Worm (Caenorhabditis elegans): ENCODE measurements around the gene mmab-1.

Gene mmab-1

DNA sequence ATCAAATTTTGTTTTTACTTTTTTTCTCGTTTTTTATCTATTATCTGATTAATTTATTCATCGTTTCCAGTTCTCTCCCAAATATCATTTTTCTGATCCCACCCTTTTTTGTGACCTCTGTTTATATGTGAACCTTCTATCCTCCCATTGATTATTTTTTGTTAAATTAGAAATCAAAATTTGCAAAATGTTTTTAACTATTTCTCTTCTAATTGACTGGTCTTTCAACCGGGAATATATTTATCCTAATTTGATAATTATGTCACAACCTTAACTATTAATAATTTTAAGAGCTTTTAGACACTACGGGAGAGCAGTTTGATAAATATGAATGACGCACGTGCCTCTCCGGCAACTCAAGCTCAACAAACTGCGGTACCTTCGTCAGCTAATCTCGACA lies 22.3 kb upstream of the mmab-1 start, which contains the start of gene ntl-9:
Gene ntl-9 (plus strand): TSS at position 301 of the 400 bp plus-strand sequence.
- TF ChIP-seq snpc-4 (tag; optimal IDR thresholded peaks at IDR 0.05) = no peak

DNA sequence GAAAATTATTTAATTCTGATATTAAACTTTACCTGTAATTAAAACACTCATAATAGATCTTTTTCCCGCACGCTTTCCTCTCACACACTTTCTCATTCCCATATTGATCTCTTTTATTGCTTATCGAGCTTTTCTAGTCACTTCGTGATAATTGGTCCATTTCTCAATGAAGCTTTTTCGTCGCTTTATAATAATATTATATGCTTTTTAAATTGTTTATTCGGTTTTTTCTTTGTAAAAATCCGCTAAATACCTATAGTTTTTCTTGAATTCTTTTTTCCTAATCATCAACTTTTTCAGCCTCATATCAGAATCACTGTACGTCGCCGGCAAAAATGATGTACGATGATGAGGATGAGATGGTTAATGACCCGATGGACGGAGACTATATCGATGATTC lies 17.4 kb upstream of the mmab-1 start, which contains the start of gene rpb-2:
Gene rpb-2 (plus strand): TSS at position 301 of the 400 bp plus-strand sequence.
- TF ChIP-seq elt-3 (tag; optimal IDR thresholded peaks at IDR 0.05) = no peak
- no peak for TF ChIP-seq egl-27 (tag; optimal IDR thresholded peaks at IDR 0.05)
- TF ChIP-seq elt-2 (tag; optimal IDR thresholded peaks at IDR 0.05) = no peak
- TF ChIP-seq unc-62 (GFP tag; optimal IDR thresholded peaks at IDR 0.05) = no peak
- no peak for TF ChIP-seq ZK546.5 (tag; optimal IDR thresholded peaks at IDR 0.05)
- no peak for TF ChIP-seq ceh-9 (tag; optimal IDR thresholded peaks at IDR 0.05)
- TF ChIP-seq eor-1 (tag; optimal IDR thresholded peaks at IDR 0.05) = no peak
- TF ChIP-seq pqm-1 (tag; optimal IDR thresholded peaks at IDR 0.05) = no peak
- no peak for TF ChIP-seq skn-1 (tag; optimal IDR thresholded peaks at IDR 0.05)

DNA sequence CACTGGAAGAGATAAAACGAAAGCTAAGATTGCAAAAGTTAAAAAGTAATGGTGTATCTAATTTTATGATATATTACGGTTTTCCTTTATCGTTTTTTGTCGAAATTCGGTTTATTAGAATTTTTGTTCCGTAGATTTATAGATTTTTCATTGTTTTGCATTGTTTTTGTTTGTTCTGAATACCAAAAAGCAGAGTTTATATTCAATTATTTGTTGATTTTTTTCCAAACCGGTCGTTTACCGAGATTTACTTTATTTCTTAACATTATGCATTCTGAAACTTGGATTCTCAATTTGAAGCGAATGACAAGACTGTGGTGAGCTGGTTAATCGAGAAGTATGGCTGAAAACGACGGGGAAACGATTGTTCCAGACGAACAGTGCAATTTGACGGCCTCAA lies 15.1 kb upstream of the mmab-1 start, which contains the start of gene fsn-1:
Gene fsn-1 (plus strand): TSS at position 301 of the 400 bp plus-strand sequence.
- TF ChIP-seq elt-3 (tag; optimal IDR thresholded peaks at IDR 0.05) = no peak
- TF ChIP-seq elt-1 (tag; optimal IDR thresholded peaks at IDR 0.05) = no peak
- TF ChIP-seq elt-2 (tag; optimal IDR thresholded peaks at IDR 0.05) = no peak
- TF ChIP-seq nhr-23 (tag; optimal IDR thresholded peaks at IDR 0.05) = no peak
- TF ChIP-seq skn-1 (tag; optimal IDR thresholded peaks at IDR 0.05) = no peak
- no peak for TF ChIP-seq nfya-1 (tag; optimal IDR thresholded peaks at IDR 0.05; ENCODE audit: insufficient read depth)
- no peak for TF ChIP-seq lsy-12 (tag; optimal IDR thresholded peaks at IDR 0.05)
- no peak for TF ChIP-seq ceh-16 (tag; optimal IDR thresholded peaks at IDR 0.05)
- no peak for TF ChIP-seq nhr-28 (tag; optimal IDR thresholded peaks at IDR 0.05)
- TF ChIP-seq hmg-11 (tag; optimal IDR thresholded peaks at IDR 0.05) = no peak
- TF ChIP-seq R02D3.7 (tag; optimal IDR thresholded peaks at IDR 0.05) = no peak
- no peak for TF ChIP-seq daf-12 (tag; optimal IDR thresholded peaks at IDR 0.05)
- no peak for TF ChIP-seq ZK546.5 (tag; optimal IDR thresholded peaks at IDR 0.05)
- TF ChIP-seq zag-1 (tag; optimal IDR thresholded peaks at IDR 0.05) = no peak
- no peak for TF ChIP-seq fkh-2 (tag; optimal IDR thresholded peaks at IDR 0.05)
- TF ChIP-seq nhr-43 (tag; optimal IDR thresholded peaks at IDR 0.05; ENCODE audit: poor library complexity, severe bottlenecking) = no peak
- TF ChIP-seq nhr-67 (tag; optimal IDR thresholded peaks at IDR 0.05) = no peak
- no peak for TF ChIP-seq snpc-4 (tag; optimal IDR thresholded peaks at IDR 0.05)
- no peak for TF ChIP-seq mml-1 (tag; optimal IDR thresholded peaks at IDR 0.05)

DNA sequence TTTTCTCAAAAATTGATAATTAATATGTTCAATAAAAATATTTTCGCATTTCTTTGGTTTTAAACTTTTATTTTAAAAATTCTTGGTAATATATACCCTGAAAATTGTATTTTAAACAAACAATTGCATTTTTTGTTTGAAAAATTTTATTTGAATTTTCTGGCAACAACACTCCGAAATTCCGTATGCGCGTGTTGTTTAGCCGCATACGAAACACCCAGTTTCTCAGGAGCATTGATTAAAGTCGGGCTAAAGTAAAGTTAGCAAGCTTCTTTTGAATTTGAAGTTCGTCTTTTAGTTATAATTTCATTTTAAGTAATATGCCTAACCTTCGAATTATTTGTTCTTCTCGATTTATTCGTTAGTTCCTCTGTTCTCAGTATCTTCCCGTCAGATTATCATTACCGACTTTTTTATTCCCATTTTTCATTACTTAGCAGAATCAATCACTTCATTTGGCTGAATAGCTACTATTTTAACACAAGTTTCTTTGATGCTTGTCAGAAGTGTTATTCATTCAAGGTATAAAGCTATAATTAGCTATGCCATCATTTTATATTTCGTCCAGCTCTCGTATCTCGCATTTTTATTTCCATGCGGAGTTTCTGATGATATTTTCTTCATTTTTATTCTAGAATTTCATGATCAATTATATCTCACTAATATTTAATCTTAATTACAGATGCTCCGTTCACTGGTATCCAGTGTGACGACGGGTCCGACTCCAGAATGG lies 13.1 kb upstream of the mmab-1 start, which contains the start of gene mrps-18C:
Gene mrps-18C (plus strand): TSS at position 683 of the 733 bp plus-strand sequence.
- peak; percentile 55 for TF ChIP-seq lin-15B (tag; optimal IDR thresholded peaks at IDR 0.05)
- no peak for TF ChIP-seq pqm-1 (tag; optimal IDR thresholded peaks at IDR 0.05)
- TF ChIP-seq hmg-11 (tag; optimal IDR thresholded peaks at IDR 0.05) = peak; percentile 3
- TF ChIP-seq pha-4 (tag; optimal IDR thresholded peaks at IDR 0.05) = peak; percentile 13

DNA sequence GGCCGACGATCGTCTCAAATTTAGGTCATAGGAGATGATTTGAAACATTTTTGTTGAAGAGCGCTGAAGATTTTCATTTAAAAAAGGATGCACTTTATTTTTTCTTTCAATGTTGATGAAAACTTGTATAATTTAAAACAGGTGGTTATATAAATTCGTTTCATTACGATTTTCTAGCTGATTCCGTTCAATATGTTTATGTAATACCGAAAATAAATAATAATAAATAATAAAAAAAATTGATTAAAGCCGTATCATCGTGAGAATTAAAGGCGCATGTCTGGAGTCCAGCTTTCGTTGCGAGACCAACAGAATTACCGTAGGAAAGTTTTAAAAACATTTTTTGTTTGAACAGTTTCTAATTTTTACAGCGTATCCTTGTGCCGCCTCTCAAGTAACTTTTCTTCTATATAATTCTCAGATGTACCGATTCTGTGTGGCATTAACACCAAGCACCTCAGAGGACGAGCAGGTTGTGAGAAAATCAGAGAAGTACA lies 10.3 kb upstream of the mmab-1 start, which contains the start of the genes C26E6.12 and eri-9:
Gene C26E6.12 (minus strand): TSS at position 51 of the 497 bp plus-strand sequence.
Gene eri-9 (plus strand): TSS at position 248 of the 497 bp plus-strand sequence.
- no peak for TF ChIP-seq lin-15B (tag; optimal IDR thresholded peaks at IDR 0.05)
- TF ChIP-seq nhr-11 (tag; optimal IDR thresholded peaks at IDR 0.05) = no peak

DNA sequence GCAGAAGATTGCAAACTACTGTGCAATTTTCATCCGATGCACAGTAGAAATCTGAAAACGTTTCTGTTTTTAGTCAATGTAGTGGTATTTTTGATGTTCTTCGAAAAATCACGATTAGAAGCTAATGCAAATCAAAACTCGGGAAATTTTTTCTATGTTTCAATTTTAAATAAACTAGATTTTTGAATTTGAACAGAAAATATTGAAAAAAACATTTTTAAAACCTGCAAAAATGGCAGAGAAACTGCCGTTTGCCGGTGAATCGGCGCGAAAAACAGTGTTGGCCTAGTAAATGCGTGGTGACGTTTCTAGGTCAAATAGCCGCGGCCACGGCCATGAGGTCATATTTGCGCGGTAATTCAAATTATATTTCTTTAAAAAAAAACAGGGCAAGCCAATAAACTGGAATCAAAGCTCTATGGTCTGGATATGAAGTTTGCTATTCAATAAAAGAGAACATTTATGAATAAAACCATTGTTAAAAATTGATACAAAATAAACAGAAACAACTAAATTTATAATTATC lies 8.3 kb upstream of the mmab-1 start, which contains the start of gene set-2:
Gene set-2 (minus strand): TSS at position 51 of the 526 bp plus-strand sequence.
- no peak for TF ChIP-seq ztf-4 (tag; optimal IDR thresholded peaks at IDR 0.05)
- peak; percentile 30 for TF ChIP-seq elt-2 (tag; optimal IDR thresholded peaks at IDR 0.05)
- no peak for TF ChIP-seq ceh-9 (tag; optimal IDR thresholded peaks at IDR 0.05)
- peak; percentile 61 for TF ChIP-seq pha-4 (tag; optimal IDR thresholded peaks at IDR 0.05)
- peak; percentile 72 for TF ChIP-seq nfya-1 (tag; optimal IDR thresholded peaks at IDR 0.05; ENCODE audit: insufficient read depth)
- TF ChIP-seq ceh-28 (tag; optimal IDR thresholded peaks at IDR 0.05) = peak; percentile 3
- no peak for TF ChIP-seq unc-62 (GFP tag; optimal IDR thresholded peaks at IDR 0.05)
- no peak for TF ChIP-seq nhr-76 (tag; optimal IDR thresholded peaks at IDR 0.05)
- peak; percentile 88 for TF ChIP-seq nhr-23 (tag; optimal IDR thresholded peaks at IDR 0.05)
- peak; percentile 85 for TF ChIP-seq lin-15B (tag; optimal IDR thresholded peaks at IDR 0.05)
- TF ChIP-seq egl-27 (tag; optimal IDR thresholded peaks at IDR 0.05) = no peak
- TF ChIP-seq nhr-77 (tag; optimal IDR thresholded peaks at IDR 0.05) = no peak
- TF ChIP-seq lsy-12 (tag; optimal IDR thresholded peaks at IDR 0.05) = peak; percentile 32
- TF ChIP-seq nhr-25 (tag; optimal IDR thresholded peaks at IDR 0.05) = peak; percentile 60
- no peak for TF ChIP-seq mdl-1 (tag; optimal IDR thresholded peaks at IDR 0.05)
- no peak for TF ChIP-seq nhr-28 (tag; optimal IDR thresholded peaks at IDR 0.05)
- TF ChIP-seq hmg-11 (tag; optimal IDR thresholded peaks at IDR 0.05) = peak; percentile 55
- TF ChIP-seq nhr-43 (tag; optimal IDR thresholded peaks at IDR 0.05; ENCODE audit: poor library complexity, severe bottlenecking) = peak; percentile 89
- peak; percentile 16 for TF ChIP-seq jun-1 (tag; optimal IDR thresholded peaks at IDR 0.05)
- peak; percentile 44 for TF ChIP-seq R02D3.7 (tag; optimal IDR thresholded peaks at IDR 0.05)
- no peak for TF ChIP-seq aly-2 (tag; optimal IDR thresholded peaks at IDR 0.05)
- TF ChIP-seq pqm-1 (tag; optimal IDR thresholded peaks at IDR 0.05) = no peak
